Worm (Caenorhabditis elegans): ENCODE measurements around the gene F14H12.8.

Gene F14H12.8

DNA sequence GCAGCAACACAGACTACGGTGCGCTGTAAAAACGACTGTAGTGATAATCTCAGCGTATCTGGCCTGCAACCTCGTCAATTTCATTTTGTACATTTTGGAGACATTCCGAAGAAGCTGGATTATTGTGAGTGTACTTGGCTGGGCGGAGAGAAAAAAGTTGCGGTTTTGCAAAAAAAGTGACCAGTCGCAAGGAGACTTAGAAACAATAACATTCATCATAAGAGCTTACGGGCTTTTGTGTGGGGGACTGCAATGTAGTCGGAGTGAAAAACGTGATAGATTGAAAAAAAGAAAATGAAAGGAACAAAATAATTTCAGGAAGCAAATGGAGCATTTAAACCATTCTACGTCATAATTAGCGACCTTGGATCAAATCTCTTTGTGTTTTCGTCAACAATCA, 43.7 kb upstream of the F14H12.8 start:
- TF ChIP-seq lin-39 (tag; optimal IDR thresholded peaks at IDR 0.05) = peak; percentile 38
- peak; percentile 17 for TF ChIP-seq nfya-1 (tag; optimal IDR thresholded peaks at IDR 0.05; ENCODE audit: insufficient read depth)
- no peak for TF ChIP-seq daf-12 (tag; optimal IDR thresholded peaks at IDR 0.05)

DNA sequence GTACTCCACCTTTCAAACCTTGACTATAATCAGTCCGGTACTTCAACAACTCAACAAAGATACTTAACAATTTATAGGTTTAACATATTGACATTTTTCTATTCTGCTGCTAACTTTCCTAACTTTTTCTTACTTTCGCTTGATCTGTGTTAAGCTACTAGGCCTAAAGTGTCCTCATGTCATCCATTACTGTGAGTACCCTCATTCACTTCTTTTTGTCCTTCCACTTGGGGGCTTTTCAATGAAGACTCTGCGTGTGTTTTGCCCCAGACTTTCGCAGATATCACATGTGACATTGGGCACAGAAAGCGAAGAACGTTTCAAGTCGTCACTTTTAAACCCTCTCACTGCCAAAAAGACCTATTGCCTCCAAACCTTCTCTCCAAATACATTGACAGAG, 39.9 kb upstream of the F14H12.8 start:
- TF ChIP-seq unc-62 (GFP tag; optimal IDR thresholded peaks at IDR 0.05) = peak; percentile 29
- TF ChIP-seq elt-1 (tag; optimal IDR thresholded peaks at IDR 0.05) = peak; percentile 35
- TF ChIP-seq snpc-4 (tag; optimal IDR thresholded peaks at IDR 0.05) = no peak
- TF ChIP-seq lin-39 (tag; optimal IDR thresholded peaks at IDR 0.05) = peak; percentile 60
- TF ChIP-seq nhr-25 (tag; optimal IDR thresholded peaks at IDR 0.05) = no peak
- TF ChIP-seq nhr-11 (tag; optimal IDR thresholded peaks at IDR 0.05) = no peak

DNA sequence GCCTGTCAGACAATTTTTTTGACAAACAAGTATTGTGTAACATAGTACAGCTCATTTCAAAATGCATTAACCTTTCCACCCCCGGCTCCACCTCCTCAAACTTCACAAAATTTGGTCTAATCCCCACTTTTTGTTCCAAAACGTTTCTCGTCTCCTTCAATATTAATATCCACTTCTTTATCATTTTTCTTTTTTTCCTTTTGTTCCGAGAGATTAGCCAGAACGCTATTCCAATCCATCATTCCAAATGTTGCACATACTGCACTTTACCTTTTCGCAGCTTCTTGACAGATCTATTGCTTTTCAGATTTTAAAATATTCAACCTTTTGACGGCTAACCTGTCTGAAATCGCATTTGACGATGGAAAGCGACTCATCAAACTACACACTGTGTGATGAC, 38.1 kb upstream of the F14H12.8 start, which contains the start of gene D1079.1:
TSS of gene D1079.1 (plus strand) at position 301 of the 400 bp plus-strand sequence.
- TF ChIP-seq skn-1 (tag; optimal IDR thresholded peaks at IDR 0.05) = no peak
- TF ChIP-seq nhr-11 (tag; optimal IDR thresholded peaks at IDR 0.05) = no peak
- no peak for TF ChIP-seq ZK546.5 (tag; optimal IDR thresholded peaks at IDR 0.05)
- no peak for TF ChIP-seq fkh-10 (GFP tag; optimal IDR thresholded peaks at IDR 0.05)
- TF ChIP-seq ama-1 (optimal IDR thresholded peaks at IDR 0.05) = no peak
- TF ChIP-seq R02D3.7 (tag; optimal IDR thresholded peaks at IDR 0.05) = no peak
- no peak for TF ChIP-seq unc-62 (GFP tag; optimal IDR thresholded peaks at IDR 0.05)
- TF ChIP-seq nhr-67 (tag; optimal IDR thresholded peaks at IDR 0.05) = no peak
- TF ChIP-seq aly-2 (tag; optimal IDR thresholded peaks at IDR 0.05) = no peak
- no peak for TF ChIP-seq egl-5 (tag; optimal IDR thresholded peaks at IDR 0.05)
- no peak for TF ChIP-seq lin-15B (tag; optimal IDR thresholded peaks at IDR 0.05)
- TF ChIP-seq ztf-11 (tag; optimal IDR thresholded peaks at IDR 0.05) = no peak
- no peak for TF ChIP-seq nhr-23 (tag; optimal IDR thresholded peaks at IDR 0.05)
- no peak for TF ChIP-seq mml-1 (tag; optimal IDR thresholded peaks at IDR 0.05)
- TF ChIP-seq nhr-237 (tag; optimal IDR thresholded peaks at IDR 0.05) = no peak
- TF ChIP-seq lin-39 (tag; optimal IDR thresholded peaks at IDR 0.05) = no peak
- no peak for TF ChIP-seq unc-39 (tag; optimal IDR thresholded peaks at IDR 0.05)
- TF ChIP-seq pqm-1 (tag; optimal IDR thresholded peaks at IDR 0.05) = no peak

DNA sequence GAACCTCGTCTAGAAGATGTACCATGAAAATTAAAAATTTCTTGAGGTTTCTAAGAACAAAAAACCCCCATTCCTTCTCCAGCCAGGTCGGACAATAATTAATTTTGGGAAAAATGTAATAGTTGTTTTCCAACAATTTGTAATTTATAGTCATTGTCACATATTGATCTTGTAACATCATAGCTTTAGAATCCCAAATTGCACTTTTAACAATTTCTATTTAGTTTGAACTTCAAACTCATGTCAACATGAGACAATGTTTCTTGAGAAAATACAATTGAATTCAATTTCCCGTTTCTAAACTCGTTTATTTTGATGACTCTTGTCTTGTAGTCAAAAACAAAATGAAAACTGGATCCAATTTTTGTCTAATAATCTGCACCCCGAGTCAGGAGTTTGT, 35.5 kb upstream of the F14H12.8 start:
- no peak for TF ChIP-seq ztf-4 (tag; optimal IDR thresholded peaks at IDR 0.05)
- TF ChIP-seq nhr-23 (tag; optimal IDR thresholded peaks at IDR 0.05) = no peak
- TF ChIP-seq fos-1 (tag; optimal IDR thresholded peaks at IDR 0.05) = no peak
- TF ChIP-seq egl-5 (tag; optimal IDR thresholded peaks at IDR 0.05) = no peak
- TF ChIP-seq ceh-9 (tag; optimal IDR thresholded peaks at IDR 0.05) = no peak
- no peak for TF ChIP-seq nhr-237 (tag; optimal IDR thresholded peaks at IDR 0.05)
- TF ChIP-seq ZK546.5 (tag; optimal IDR thresholded peaks at IDR 0.05) = no peak
- no peak for TF ChIP-seq nhr-77 (tag; optimal IDR thresholded peaks at IDR 0.05)
- TF ChIP-seq elt-2 (tag; optimal IDR thresholded peaks at IDR 0.05) = no peak
- TF ChIP-seq nhr-43 (tag; optimal IDR thresholded peaks at IDR 0.05; ENCODE audit: poor library complexity, severe bottlenecking) = no peak
- no peak for TF ChIP-seq lsy-12 (tag; optimal IDR thresholded peaks at IDR 0.05)
- no peak for TF ChIP-seq daf-12 (tag; optimal IDR thresholded peaks at IDR 0.05)
- TF ChIP-seq pha-4 (tag; optimal IDR thresholded peaks at IDR 0.05) = no peak
- TF ChIP-seq mml-1 (tag; optimal IDR thresholded peaks at IDR 0.05) = no peak
- TF ChIP-seq pqm-1 (tag; optimal IDR thresholded peaks at IDR 0.05) = no peak
- TF ChIP-seq ceh-82 (tag; optimal IDR thresholded peaks at IDR 0.05) = no peak
- TF ChIP-seq aly-2 (tag; optimal IDR thresholded peaks at IDR 0.05) = no peak
- no peak for TF ChIP-seq zag-1 (tag; optimal IDR thresholded peaks at IDR 0.05)

DNA sequence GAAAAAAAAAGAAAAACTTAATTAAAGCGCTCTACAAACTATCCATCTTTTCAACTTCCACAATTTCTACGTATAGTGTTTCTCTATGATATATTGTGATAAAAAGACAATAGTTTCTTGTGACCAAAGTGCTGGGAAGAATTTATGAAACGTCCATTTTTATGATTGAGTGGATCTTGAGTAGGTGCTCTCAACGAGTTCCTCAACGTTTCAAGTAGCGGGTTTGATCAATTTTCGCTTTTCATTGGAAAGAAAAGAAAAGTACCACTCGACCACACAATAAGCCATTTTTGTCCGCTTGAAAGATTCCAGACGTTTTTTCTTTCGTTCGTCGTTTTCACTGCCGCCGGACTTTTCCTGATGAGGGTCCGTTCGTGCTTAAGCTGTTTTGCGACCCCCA, 32.7 kb upstream of the F14H12.8 start:
- TF ChIP-seq tbx-2 (tag; optimal IDR thresholded peaks at IDR 0.05) (no peak), zag-1 (tag; optimal IDR thresholded peaks at IDR 0.05) (no peak), nhr-77 (tag; optimal IDR thresholded peaks at IDR 0.05) (no peak), lsy-12 (tag; optimal IDR thresholded peaks at IDR 0.05) (no peak)
